Worm (Caenorhabditis elegans): Measurements from ENCODE around the gene clec-74.
"Not testable (repeated sequence)": the region's sequence is repeated elsewhere in the genome, so short reads cannot be mapped to it uniquely, and the experiment has no call there.

clec-74 gene

ce11 chrIV:3956705-3957104 lies at the start of gene clec-74:
Gene clec-74 (plus strand): TSS chrIV:3957005.
- TF ChIP-seq lag-1 (GFP tag; IDR thresholded peaks at IDR 0.05): no peak
- TF ChIP-seq cebp-1 (GFP tag; IDR thresholded peaks at IDR 0.05): no peak
- no peak for TF ChIP-seq cebp-1 (tag; optimal IDR thresholded peaks at IDR 0.05)
- no peak for TF ChIP-seq F55B11.4 (tag; optimal IDR thresholded peaks at IDR 0.05; ENCODE audit: borderline replicate concordance, insufficient read depth)
- TF ChIP-seq B0035.1 (tag; optimal IDR thresholded peaks at IDR 0.05): no peak
- no peak for TF ChIP-seq sdz-38 (tag; optimal IDR thresholded peaks at IDR 0.05)
- no peak for TF ChIP-seq ztf-25 (GFP tag; IDR thresholded peaks at IDR 0.05)
- TF ChIP-seq akir-1 (GFP tag; optimal IDR thresholded peaks at IDR 0.05): no peak

ce11 chrIV:3907506-3908188 lies 49.2 kb upstream of the clec-74 start, which contains the start of the genes F56D6.22 and F56D6.12:
Gene F56D6.22 (minus strand): TSS chrIV:3907606.
Gene F56D6.12 (plus strand): TSS chrIV:3908138.
- TF ChIP-seq ceh-40 (GFP tag; IDR thresholded peaks at IDR 0.05) (no peak), zfh-2 (GFP tag; conservative IDR thresholded peaks at IDR 0.05) (no peak), F37B4.10 (GFP tag; IDR thresholded peaks at IDR 0.05) (no peak), B0035.1 (tag; optimal IDR thresholded peaks at IDR 0.05) (no peak), K11D2.4 (GFP tag; IDR thresholded peaks at IDR 0.05) (no peak), let-607 (tag; optimal IDR thresholded peaks at IDR 0.05) (no peak), nhr-90 (tag; optimal IDR thresholded peaks at IDR 0.05) (no peak), attf-6 (GFP tag; IDR thresholded peaks at IDR 0.05) (no peak), ama-1 (optimal IDR thresholded peaks at IDR 0.05) (no peak), ama-1 (GFP tag; optimal IDR thresholded peaks at IDR 0.05) (no peak)

ce11 chrIV:3909114-3909513 lies 47.7 kb upstream of the clec-74 start, which contains the start of gene F56D6.13:
Gene F56D6.13 (plus strand): TSS chrIV:3909414.
- TF ChIP-seq ztf-26 (tag; optimal IDR thresholded peaks at IDR 0.05) (no peak), rcor-1 (GFP tag; IDR thresholded peaks at IDR 0.05) (no peak), dpff-1 (tag; optimal IDR thresholded peaks at IDR 0.05) (no peak), attf-5 (GFP tag; optimal IDR thresholded peaks at IDR 0.05) (no peak), madf-8 (GFP tag; conservative IDR thresholded peaks at IDR 0.05) (no peak), aptf-3 (GFP tag; IDR thresholded peaks at IDR 0.05) (no peak), sea-2 (GFP tag; IDR thresholded peaks at IDR 0.05) (no peak), F10E7.11 (tag; optimal IDR thresholded peaks at IDR 0.05) (no peak), ceh-40 (GFP tag; IDR thresholded peaks at IDR 0.05) (no peak)

ce11 chrIV:3911848-3912247 lies 45.0 kb upstream of the clec-74 start, which contains the start of gene F56D6.18:
Gene F56D6.18 (minus strand): TSS chrIV:3911948.
- TF ChIP-seq snpc-4 (GFP tag; optimal IDR thresholded peaks at IDR 0.05); snpc-4 (tag; optimal IDR thresholded peaks at IDR 0.05); cebp-2 (GFP tag; IDR thresholded peaks at IDR 0.05); snpc-1.1 (tag; optimal IDR thresholded peaks at IDR 0.05; ENCODE audit: insufficient read depth): not testable (repeated sequence)

ce11 chrIV:3912598-3912997 lies 44.2 kb upstream of the clec-74 start, which contains the start of gene F56D6.20:
Gene F56D6.20 (plus strand): TSS chrIV:3912898.
- TF ChIP-seq attf-5 (GFP tag; optimal IDR thresholded peaks at IDR 0.05) (no peak), attf-6 (GFP tag; IDR thresholded peaks at IDR 0.05) (no peak), madf-10 (tag; optimal IDR thresholded peaks at IDR 0.05) (no peak), ztf-28 (GFP tag; IDR thresholded peaks at IDR 0.05) (no peak), efl-1 (GFP tag; optimal IDR thresholded peaks at IDR 0.05) (no peak), ceh-91 (GFP tag; IDR thresholded peaks at IDR 0.05) (no peak), F55B11.4 (tag; optimal IDR thresholded peaks at IDR 0.05; ENCODE audit: borderline replicate concordance, insufficient read depth) (no peak), tbp1 (GFP tag; optimal IDR thresholded peaks at IDR 0.05) (no peak), let-526 (GFP tag; IDR thresholded peaks at IDR 0.05) (no peak), ekl-4 (GFP tag; IDR thresholded peaks at IDR 0.05) (no peak), B0261.1 (tag; optimal IDR thresholded peaks at IDR 0.05) (no peak)
